Fruit fly (Drosophila melanogaster) S2 (cell line): ENCODE measurements around the gene CG43246.

Experiments
- CG8478 ChIP-seq: fragments of >200 bp; optimal IDR thresholded peaks from 2 replicates; lab custom pipeline; 2018
- CTCF ChIP-seq, 2 experiments: fragments of >200 bp; optimal IDR thresholded peaks; 2 replicates each; lab custom pipeline; 2018

dm6 chr3L:14543971-14544655 lies 7.7 kb downstream of the CG43246 start:
- TF ChIP-seq CG8478 (lab: Kevin White, UChicago) (no peak), CTCF (optimal IDR thresholded peaks at IDR 0.05; lab: Kevin White, UChicago) (no peak)
